Worm (Caenorhabditis elegans) whole organism, midembryonic: ENCODE measurements around the gene sdz-11.
"Not testable (repeated sequence)": the region's sequence is repeated elsewhere in the genome, so short reads cannot be mapped to it uniquely, and the experiment has no call there.

Experiments used
- T22C8.4 ChIP-seq: fragments of 200-800 bp; sonication (Bioruptor generic); IDR thresholded peaks from 2 replicates; pipeline ENCODE4 v1.3.6; 2022; ENCODE audit warnings: missing genetic modification characterization, missing compliant biosample characterization
- cog-1 ChIP-seq: sonication (generic microtip); optimal IDR thresholded peaks from 2 replicates; lab custom pipeline; 2016; ENCODE audit warnings: missing genetic modification characterization, missing compliant biosample characterization
- flt-1 ChIP-seq: fragments of 200-800 bp; sonication (Bioruptor generic); IDR thresholded peaks from 2 replicates; pipeline ENCODE4 v1.3.6; 2022; ENCODE audit warnings: missing genetic modification characterization, missing compliant biosample characterization
- klf-2 ChIP-seq: fragments of 200-800 bp; sonication (Bioruptor generic); conservative IDR thresholded peaks from 2 replicates; pipeline ENCODE4 v1.3.6; 2022; ENCODE audit warnings: missing genetic modification reagents, missing genetic modification characterization, missing compliant biosample characterization
- med-1 ChIP-seq: sonication (generic microtip); optimal IDR thresholded peaks from 2 replicates; lab custom pipeline; 2017; ENCODE audit warnings: missing genetic modification characterization, mild to moderate bottlenecking, missing compliant biosample characterization, antibody characterized with exemption, missing genetic modification reagents; ENCODE audit not compliant: insufficient read depth
- ref-1 ChIP-seq: fragments of 200-800 bp; sonication (Bioruptor generic); conservative IDR thresholded peaks from 2 replicates; pipeline ENCODE4 v1.3.6; 2022; ENCODE audit warnings: missing genetic modification reagents, missing genetic modification characterization, missing compliant biosample characterization
- tab-1 ChIP-seq: fragments of 200-800 bp; sonication (Bioruptor generic); IDR thresholded peaks from 2 replicates; pipeline ENCODE4 v1.3.6; 2022; ENCODE audit warnings: missing genetic modification characterization, missing compliant biosample characterization
- ztf-23 ChIP-seq: fragments of 200-800 bp; sonication (Bioruptor generic); IDR thresholded peaks from 2 replicates; pipeline ENCODE4 v1.3.6; 2022; ENCODE audit warnings: missing genetic modification reagents, missing genetic modification characterization, missing compliant biosample characterization
- ztf-29 ChIP-seq: fragments of 200-800 bp; sonication (Bioruptor generic); IDR thresholded peaks from 2 replicates; pipeline ENCODE4 v1.3.6; 2022; ENCODE audit warnings: missing genetic modification reagents, missing genetic modification characterization, missing compliant biosample characterization

The sdz-11 gene

ce11 chrII:3781238-3781637 lies 29.2 kb upstream of the sdz-11 start:
- TF ChIP-seq ref-1 (no peak), ztf-29 (GFP tag; lab: Robert Waterston, UW) (no peak), med-1 (GFP tag; lab: Kevin White, UChicago) (no peak), ztf-23 (no peak), flt-1 (GFP tag; lab: Robert Waterston, UW) (no peak), tab-1 (GFP tag; lab: Robert Waterston, UW) (no peak), T22C8.4 (GFP tag; lab: Robert Waterston, UW) (no peak), klf-2 (GFP tag; lab: Robert Waterston, UW) (no peak), cog-1 (tag; lab: Kevin White, UChicago) (no peak)

ce11 chrII:3779463-3779862 lies 27.4 kb upstream of the sdz-11 start, which contains the start of gene T24E12.11:
T24E12.11 (minus strand) TSS chrII:3779563.
- TF ChIP-seq ztf-29 (GFP tag; lab: Robert Waterston, UW) (no peak), cog-1 (tag; lab: Kevin White, UChicago) (no peak), med-1 (GFP tag; lab: Kevin White, UChicago) (no peak), T22C8.4 (GFP tag; lab: Robert Waterston, UW) (no peak), tab-1 (GFP tag; lab: Robert Waterston, UW) (no peak), ref-1 (no peak), ztf-23 (no peak), flt-1 (GFP tag; lab: Robert Waterston, UW) (no peak), klf-2 (GFP tag; lab: Robert Waterston, UW) (no peak)

ce11 chrII:3777802-3778201 lies 25.7 kb upstream of the sdz-11 start:
- no peak for TF ChIP-seq klf-2 (GFP tag; lab: Robert Waterston, UW)
- TF ChIP-seq T22C8.4 (GFP tag; lab: Robert Waterston, UW): no peak
- TF ChIP-seq flt-1 (GFP tag; lab: Robert Waterston, UW): no peak
- no peak for TF ChIP-seq med-1 (GFP tag; lab: Kevin White, UChicago)
- no peak for TF ChIP-seq ztf-23
- TF ChIP-seq ref-1: no peak
- no peak for TF ChIP-seq ztf-29 (GFP tag; lab: Robert Waterston, UW)
- TF ChIP-seq cog-1 (tag; lab: Kevin White, UChicago): no peak
- TF ChIP-seq tab-1 (GFP tag; lab: Robert Waterston, UW): no peak

- no peak for TF ChIP-seq med-1 (GFP tag; lab: Kevin White, UChicago)
- no peak for TF ChIP-seq tab-1 (GFP tag; lab: Robert Waterston, UW)
- TF ChIP-seq ztf-29 (GFP tag; lab: Robert Waterston, UW): no peak
- no peak for TF ChIP-seq ref-1
Observed at ce11 chrII:3775719-3776118, 23.6 kb upstream of the sdz-11 start, which contains the start of gene T24E12.3. T24E12.3 (plus strand) TSS chrII:3776019.

- TF ChIP-seq med-1 (GFP tag; lab: Kevin White, UChicago): no peak
- TF ChIP-seq ztf-23: no peak
- no peak for TF ChIP-seq flt-1 (GFP tag; lab: Robert Waterston, UW)
- TF ChIP-seq T22C8.4 (GFP tag; lab: Robert Waterston, UW): no peak
- TF ChIP-seq tab-1 (GFP tag; lab: Robert Waterston, UW): no peak
- no peak for TF ChIP-seq ztf-29 (GFP tag; lab: Robert Waterston, UW)
- TF ChIP-seq klf-2 (GFP tag; lab: Robert Waterston, UW): no peak
- TF ChIP-seq cog-1 (tag; lab: Kevin White, UChicago): no peak
- TF ChIP-seq ref-1: no peak
Observed at ce11 chrII:3773130-3773529, 21.0 kb upstream of the sdz-11 start, which contains the start of gene T24E12.10. T24E12.10 (minus strand) TSS chrII:3773230.

- no peak for TF ChIP-seq ztf-23
- TF ChIP-seq T22C8.4 (GFP tag; lab: Robert Waterston, UW): no peak
- no peak for TF ChIP-seq tab-1 (GFP tag; lab: Robert Waterston, UW)
- no peak for TF ChIP-seq med-1 (GFP tag; lab: Kevin White, UChicago)
Observed at ce11 chrII:3771640-3772039, 19.6 kb upstream of the sdz-11 start.

ce11 chrII:3764486-3764885 lies 12.4 kb upstream of the sdz-11 start, which contains the start of gene srx-112:
srx-112 (minus strand) TSS chrII:3764586.
- TF ChIP-seq ztf-29 (GFP tag; lab: Robert Waterston, UW) (no peak), flt-1 (GFP tag; lab: Robert Waterston, UW) (no peak), tab-1 (GFP tag; lab: Robert Waterston, UW) (no peak), cog-1 (tag; lab: Kevin White, UChicago) (no peak), klf-2 (GFP tag; lab: Robert Waterston, UW) (no peak)

- TF ChIP-seq ref-1; klf-2 (GFP tag; lab: Robert Waterston, UW); med-1 (GFP tag; lab: Kevin White, UChicago): not testable (repeated sequence)
Observed at ce11 chrII:3761599-3761998, 9.5 kb upstream of the sdz-11 start, which contains the start of gene T24E12.6. T24E12.6 (minus strand) TSS chrII:3761699.

- TF ChIP-seq med-1 (GFP tag; lab: Kevin White, UChicago): no peak
- TF ChIP-seq cog-1 (tag; lab: Kevin White, UChicago): no peak
- no peak for TF ChIP-seq klf-2 (GFP tag; lab: Robert Waterston, UW)
- no peak for TF ChIP-seq ztf-23
- TF ChIP-seq T22C8.4 (GFP tag; lab: Robert Waterston, UW): no peak
- no peak for TF ChIP-seq ref-1
- TF ChIP-seq tab-1 (GFP tag; lab: Robert Waterston, UW): no peak
- TF ChIP-seq ztf-29 (GFP tag; lab: Robert Waterston, UW): no peak
- TF ChIP-seq flt-1 (GFP tag; lab: Robert Waterston, UW): no peak
Observed at ce11 chrII:3759010-3759409, 6.9 kb upstream of the sdz-11 start, which contains the start of gene T24E12.12. T24E12.12 (plus strand) TSS chrII:3759290.

- TF ChIP-seq ztf-23 (no peak), tab-1 (GFP tag; lab: Robert Waterston, UW) (no peak), T22C8.4 (GFP tag; lab: Robert Waterston, UW) (no peak), flt-1 (GFP tag; lab: Robert Waterston, UW) (no peak), klf-2 (GFP tag; lab: Robert Waterston, UW) (no peak), med-1 (GFP tag; lab: Kevin White, UChicago) (no peak), cog-1 (tag; lab: Kevin White, UChicago) (no peak), ztf-29 (GFP tag; lab: Robert Waterston, UW) (no peak), ref-1 (no peak)
Observed at ce11 chrII:3757499-3757898, 5.4 kb upstream of the sdz-11 start, which contains the start of gene srx-111. srx-111 (plus strand) TSS chrII:3757799.
